Worm (Caenorhabditis elegans) whole organism, L4 larva: ENCODE results near the gene T24D5.3.

Experiments used
- F44E2.7 ChIP-seq: fragments of 200-800 bp; sonication (Bioruptor generic); IDR thresholded peaks from 2 replicates; pipeline ENCODE4 v2.1.2; 2022; ENCODE audit warnings: missing genetic modification characterization, missing compliant biosample characterization
- ceh-82 ChIP-seq: sonication (generic microtip); optimal IDR thresholded peaks from 2 replicates; lab custom pipeline; 2017; ENCODE audit warnings: missing biosample characterization, missing genetic modification characterization
- daf-12 ChIP-seq: fragments of 150-350 bp; optimal IDR thresholded peaks from 2 replicates; lab custom pipeline; 2014; ENCODE audit warnings: missing biosample characterization, missing genetic modification reagents, missing genetic modification characterization
- fkh-10 ChIP-seq: fragments of 150-350 bp; optimal IDR thresholded peaks from 2 replicates; lab custom pipeline; 2014; ENCODE audit warnings: missing biosample characterization, missing genetic modification reagents, missing genetic modification characterization
- madf-5 ChIP-seq, 2 experiments: fragments of 200-800 bp; sonication (Bioruptor generic); IDR thresholded peaks; 2 replicates each; pipeline ENCODE4 v1.3.6; 2022; ENCODE audit warnings: missing compliant biosample characterization in 2 of 2, missing genetic modification characterization in 2 of 2
- nhr-76 ChIP-seq: fragments of 150-350 bp; optimal IDR thresholded peaks from 2 replicates; lab custom pipeline; 2014; ENCODE audit warnings: missing biosample characterization, missing genetic modification characterization
- pqm-1 ChIP-seq: sonication (generic microtip); optimal IDR thresholded peaks from 2 replicates; lab custom pipeline; 2017; ENCODE audit warnings: missing biosample characterization, missing genetic modification characterization
- sdz-12 ChIP-seq: fragments of 200-800 bp; sonication (Bioruptor generic); optimal IDR thresholded peaks from 2 replicates; lab custom pipeline; 2018; ENCODE audit warnings: mild to moderate bottlenecking, missing genetic modification characterization, missing compliant biosample characterization
- unc-62 ChIP-seq, 3 experiments: fragments of 150-350 bp in 1 of 3; sonication (generic microtip); optimal IDR thresholded peaks in 2 of 3; peaks in 1 of 3; 1 replicate in 1 of 3; 2 replicates in 2 of 3; lab custom pipeline; 2014 to 2017; ENCODE audit warnings: missing biosample characterization in 3 of 3, missing genetic modification characterization in 3 of 3, missing genetic modification reagents in 3 of 3, missing genotype in 1 of 3
- ztf-11 ChIP-seq: fragments of 150-350 bp; optimal IDR thresholded peaks from 2 replicates; lab custom pipeline; 2014; ENCODE audit warnings: missing biosample characterization, missing genetic modification characterization
- ztf-7 ChIP-seq: fragments of 150-350 bp; optimal IDR thresholded peaks from 2 replicates; lab custom pipeline; 2014; ENCODE audit warnings: missing biosample characterization, missing genetic modification characterization

DNA sequence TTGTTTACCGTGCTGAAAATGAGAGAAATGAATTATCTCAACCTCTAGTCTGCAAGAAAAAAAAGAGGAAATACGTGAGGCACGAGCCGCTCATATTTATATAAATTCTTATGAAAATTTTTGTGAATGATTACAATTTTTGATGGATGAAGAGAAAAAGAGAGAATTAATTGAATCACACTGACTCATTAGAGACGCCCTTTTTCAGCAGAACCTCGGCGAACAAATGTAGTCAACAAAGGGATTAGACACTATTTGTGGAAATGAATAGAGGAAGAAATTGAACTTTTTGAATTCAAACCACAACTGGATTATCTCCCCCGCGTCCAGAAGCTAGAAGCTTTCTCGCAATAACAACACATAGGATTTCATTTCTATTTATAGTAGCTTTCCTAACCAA is 33.1 kb upstream of the T24D5.3 start:
- no peak for TF ChIP-seq ztf-11 (tag; lab: Kevin White, UChicago)
- TF ChIP-seq unc-62 (GFP tag; optimal IDR thresholded peaks at IDR 0.05 in 1 of 2; lab: Kevin White, UChicago): no peak
- TF ChIP-seq unc-62 (tag; optimal IDR thresholded peaks at IDR 0.05; lab: Kevin White, UChicago): no peak
- TF ChIP-seq madf-5 (GFP tag; IDR thresholded peaks at IDR 0.05; lab: Robert Waterston, UW): no peak
- no peak for TF ChIP-seq sdz-12 (GFP tag; lab: Kevin White, UChicago)
- no peak for TF ChIP-seq daf-12 (tag; lab: Kevin White, UChicago)
- TF ChIP-seq ceh-82 (tag; lab: Kevin White, UChicago): no peak
- TF ChIP-seq pqm-1 (tag; lab: Kevin White, UChicago): no peak
- no peak for TF ChIP-seq nhr-76 (tag; lab: Kevin White, UChicago)
- TF ChIP-seq ztf-7 (tag; lab: Kevin White, UChicago): no peak
- no peak for TF ChIP-seq F44E2.7 (GFP tag; lab: Robert Waterston, UW)
- no peak for TF ChIP-seq fkh-10 (GFP tag; lab: Kevin White, UChicago)
